Fruit fly (Drosophila melanogaster) whole organism, wandering third instar larva: Measurements from ENCODE around the gene CG8664.

Experiments
- Abd-B ChIP-seq: fragments of >200 bp; optimal IDR thresholded peaks from 2 replicates; lab custom pipeline; 2017; ENCODE audit warnings: missing biosample characterization, missing genetic modification characterization
- CG32264 ChIP-seq: fragments of 200-800 bp; sonication (Bioruptor generic); optimal IDR thresholded peaks from 2 replicates; lab custom pipeline; 2016; ENCODE audit warnings: missing biosample characterization, missing genetic modification characterization
- CG9705 ChIP-seq: fragments of 200-800 bp; sonication (Bioruptor generic); optimal IDR thresholded peaks from 2 replicates; lab custom pipeline; 2018; ENCODE audit warnings: missing biosample characterization, mild to moderate bottlenecking, missing genetic modification characterization
- CrebA ChIP-seq: fragments of 200-800 bp; sonication (Bioruptor generic); optimal IDR thresholded peaks from 2 replicates; lab custom pipeline; 2016; ENCODE audit warnings: missing biosample characterization, mild to moderate bottlenecking, missing genetic modification characterization, borderline replicate concordance
- Dif ChIP-seq: fragments of 200-275, 200-300 bp; sonication (Bioruptor generic); optimal IDR thresholded peaks from 2 replicates; lab custom pipeline; 2018; ENCODE audit warnings: missing biosample characterization, missing genetic modification characterization; ENCODE audit not compliant: partially characterized antibody
- GATAd ChIP-seq: sonication (Bioruptor generic); optimal IDR thresholded peaks from 2 replicates; lab custom pipeline; 2016; ENCODE audit warnings: missing biosample characterization, missing genetic modification characterization
- HLH106 ChIP-seq: fragments of 200-800 bp; optimal IDR thresholded peaks from 3 replicates; lab custom pipeline; 2019; ENCODE audit warnings: missing biosample characterization, mild to moderate bottlenecking, missing genetic modification characterization, moderate library complexity
- Hnf4 ChIP-seq: fragments of 200-800 bp; sonication (Bioruptor generic); optimal IDR thresholded peaks from 2 replicates; lab custom pipeline; 2016; ENCODE audit warnings: missing biosample characterization, mild to moderate bottlenecking, missing genetic modification characterization
- Hr78 ChIP-seq: fragments of >200 bp; optimal IDR thresholded peaks from 2 replicates; lab custom pipeline; 2017; ENCODE audit warnings: missing biosample characterization, missing genetic modification characterization
- Hr83 ChIP-seq: fragments of 200-300 bp; sonication (Bioruptor generic); optimal IDR thresholded peaks from 2 replicates; lab custom pipeline; 2016; ENCODE audit warnings: missing biosample characterization, mild to moderate bottlenecking, missing genetic modification characterization, moderate library complexity; ENCODE audit not compliant: poor library complexity, severe bottlenecking
- Jra ChIP-seq: sonication (Bioruptor generic); optimal IDR thresholded peaks from 2 replicates; lab custom pipeline; 2016; ENCODE audit warnings: missing biosample characterization, missing genetic modification characterization
- Mio ChIP-seq: sonication (Bioruptor generic); optimal IDR thresholded peaks from 2 replicates; lab custom pipeline; 2016; ENCODE audit warnings: missing biosample characterization, missing genetic modification characterization
- N ChIP-seq: fragments of >200 bp; optimal IDR thresholded peaks from 2 replicates; lab custom pipeline; 2018; ENCODE audit warnings: missing biosample characterization, missing external identifiers, missing genetic modification characterization
- OdsH ChIP-seq: fragments of 200-800 bp; sonication (Bioruptor generic); optimal IDR thresholded peaks from 2 replicates; lab custom pipeline; 2016; ENCODE audit warnings: missing biosample characterization, mild to moderate bottlenecking, missing genetic modification characterization
- Rel ChIP-seq, 2 experiments: fragments of 200-800 bp; sonication (Bioruptor generic) in 1 of 2; optimal IDR thresholded peaks; 2 replicates in 1 of 2; 3 replicates in 1 of 2; lab custom pipeline; 2016 to 2019; ENCODE audit warnings: mild to moderate bottlenecking in 2 of 2, missing biosample characterization in 2 of 2, missing genetic modification characterization in 2 of 2, moderate library complexity in 1 of 2
- Sp1 ChIP-seq: fragments of 200-800 bp; sonication (Bioruptor generic); optimal IDR thresholded peaks from 3 replicates; lab custom pipeline; 2019; ENCODE audit warnings: missing biosample characterization, mild to moderate bottlenecking, missing genetic modification characterization, moderate library complexity
- Vsx2 ChIP-seq: fragments of 200-300, 225-300 bp; sonication (Bioruptor generic); optimal IDR thresholded peaks from 2 replicates; lab custom pipeline; 2018; ENCODE audit warnings: missing biosample characterization, missing genetic modification characterization; ENCODE audit not compliant: partially characterized antibody
- br ChIP-seq: fragments of 200-800 bp; sonication (Bioruptor generic); optimal IDR thresholded peaks from 2 replicates; lab custom pipeline; 2016; ENCODE audit warnings: missing biosample characterization, missing genetic modification characterization
- brk ChIP-seq: fragments of 200-800 bp; sonication (Bioruptor generic); optimal IDR thresholded peaks from 2 replicates; lab custom pipeline; 2016; ENCODE audit warnings: missing biosample characterization, mild to moderate bottlenecking, missing genetic modification characterization
- dl ChIP-seq, 2 experiments: fragments of 175-275, 200-275 bp in 1 of 2; fragments of 200-275 bp in 1 of 2; sonication (Bioruptor generic); optimal IDR thresholded peaks; lab custom pipeline; 2018; ENCODE audit warnings: mild to moderate bottlenecking in 2 of 2, missing biosample characterization in 2 of 2, missing genetic modification characterization in 2 of 2, moderate library complexity in 2 of 2; ENCODE audit not compliant: partially characterized antibody in 2 of 2, insufficient read depth in 1 of 2
- dmrt93B ChIP-seq: fragments of 200-800 bp; sonication (Bioruptor generic); optimal IDR thresholded peaks from 2 replicates; lab custom pipeline; 2018; ENCODE audit warnings: missing biosample characterization, mild to moderate bottlenecking, missing genetic modification characterization
- dsf ChIP-seq: sonication (Bioruptor generic); optimal IDR thresholded peaks from 2 replicates; lab custom pipeline; 2016; ENCODE audit warnings: missing biosample characterization, missing genetic modification characterization, borderline replicate concordance
- ey ChIP-seq: fragments of 200-800 bp; sonication (Bioruptor generic); optimal IDR thresholded peaks from 2 replicates; lab custom pipeline; 2016; ENCODE audit warnings: missing biosample characterization, missing genetic modification characterization
- foxo ChIP-seq, 2 experiments: fragments of 200-800 bp; sonication (Bioruptor generic); optimal IDR thresholded peaks; 2 replicates in 1 of 2; 3 replicates in 1 of 2; lab custom pipeline; 2016 to 2017; ENCODE audit warnings: missing biosample characterization in 2 of 2, missing genetic modification characterization in 2 of 2
- fru ChIP-seq: fragments of 200-800 bp; sonication (Bioruptor generic); optimal IDR thresholded peaks from 3 replicates; lab custom pipeline; 2016; ENCODE audit warnings: missing biosample characterization, mild to moderate bottlenecking, missing genetic modification characterization
- h ChIP-seq: fragments of 200-800 bp; sonication (Bioruptor generic); optimal IDR thresholded peaks from 3 replicates; lab custom pipeline; 2016; ENCODE audit warnings: missing biosample characterization, mild to moderate bottlenecking, missing genetic modification characterization
- jim ChIP-seq: fragments of 175-275, 200-325 bp; sonication (Bioruptor generic); optimal IDR thresholded peaks from 2 replicates; lab custom pipeline; 2016; ENCODE audit warnings: missing biosample characterization, mild to moderate bottlenecking, missing genetic modification characterization
- lola ChIP-seq: fragments of >200 bp; optimal IDR thresholded peaks from 2 replicates; lab custom pipeline; 2017; ENCODE audit warnings: missing biosample characterization, missing genetic modification characterization
- pan ChIP-seq: fragments of >200 bp; optimal IDR thresholded peaks from 2 replicates; lab custom pipeline; 2017
- psq ChIP-seq: fragments of 200-800 bp; sonication (Bioruptor generic); optimal IDR thresholded peaks from 3 replicates; lab custom pipeline; 2017; ENCODE audit warnings: missing biosample characterization, mild to moderate bottlenecking, missing genetic modification characterization, moderate library complexity
- rgr ChIP-seq: fragments of 200-800 bp; sonication (Bioruptor generic); optimal IDR thresholded peaks from 3 replicates; lab custom pipeline; 2016; ENCODE audit warnings: missing biosample characterization, mild to moderate bottlenecking, missing genetic modification characterization
- sage ChIP-seq: fragments of 200-800 bp; sonication (Bioruptor generic); optimal IDR thresholded peaks from 2 replicates; lab custom pipeline; 2016; ENCODE audit warnings: missing biosample characterization, mild to moderate bottlenecking, missing genetic modification characterization
- usp ChIP-seq: fragments of >200 bp; optimal IDR thresholded peaks from 2 replicates; lab custom pipeline; 2017; ENCODE audit warnings: missing biosample characterization, missing genetic modification characterization
- woc ChIP-seq: sonication (Bioruptor generic); optimal IDR thresholded peaks from 2 replicates; lab custom pipeline; 2016; ENCODE audit warnings: missing biosample characterization, mild to moderate bottlenecking, missing genetic modification characterization

CG8664 gene

dm6 chrX:17302202-17303061 lies 19.9 kb upstream of the CG8664 start:
- TF ChIP-seq Rel (GFP tag; optimal IDR thresholded peaks at IDR 0.05; lab: Kevin White, UChicago) (no peak), Rel (tag; optimal IDR thresholded peaks at IDR 0.05; lab: Kevin White, UChicago) (peak; percentile 42), dl (GFP tag; optimal IDR thresholded peaks at IDR 0.05; lab: Kevin White, UChicago; ENCODE audit: insufficient read depth in 1 of 2, partially characterized antibody in 2 of 2) (no peak), CrebA (no peak), HLH106 (tag; lab: Kevin White, UChicago) (peak; percentile 1), Sp1 (GFP tag; lab: Kevin White, UChicago) (peak; percentile 10), h (GFP tag; lab: Kevin White, UChicago) (peak; percentile 36)
- TF ChIP-seq, all 38 proteins: peak for 4

dm6 chrX:17301705-17302104 lies 19.2 kb upstream of the CG8664 start, which contains the start of gene Fim:
Fim (minus strand) TSS chrX:17301929.
- TF ChIP-seq Sp1 (GFP tag; lab: Kevin White, UChicago), result peak; percentile 3
- TF ChIP-seq fru, result no peak
- peak; percentile 3 for TF ChIP-seq h (GFP tag; lab: Kevin White, UChicago)
- no peak for TF ChIP-seq OdsH (GFP tag; lab: Kevin White, UChicago)
- TF ChIP-seq pan (lab: Kevin White, UChicago), result no peak
- TF ChIP-seq dsf (GFP tag; lab: Kevin White, UChicago), result no peak
- no peak for TF ChIP-seq CrebA
- no peak for TF ChIP-seq CG32264 (GFP tag; lab: Kevin White, UChicago)
- TF ChIP-seq dl (GFP tag; optimal IDR thresholded peaks at IDR 0.05; lab: Kevin White, UChicago; ENCODE audit: insufficient read depth in 1 of 2, partially characterized antibody in 2 of 2), result no peak
- no peak for TF ChIP-seq HLH106 (tag; lab: Kevin White, UChicago)
- no peak for TF ChIP-seq usp
- TF ChIP-seq Hr83 (GFP tag; lab: Kevin White, UChicago), result peak; percentile 30
- no peak for TF ChIP-seq Rel (GFP tag; optimal IDR thresholded peaks at IDR 0.05; lab: Kevin White, UChicago)
- TF ChIP-seq Rel (tag; optimal IDR thresholded peaks at IDR 0.05; lab: Kevin White, UChicago), result no peak
- TF ChIP-seq jim, result no peak
- TF ChIP-seq brk (GFP tag; lab: Kevin White, UChicago), result no peak

- no peak for TF ChIP-seq Jra (GFP tag; lab: Kevin White, UChicago)
- peak; percentile 38 for TF ChIP-seq psq (GFP tag; lab: Kevin White, UChicago)
- peak; percentile 70 for TF ChIP-seq dmrt93B
- TF ChIP-seq OdsH (GFP tag; lab: Kevin White, UChicago), result peak; percentile 18
- no peak for TF ChIP-seq CG32264 (GFP tag; lab: Kevin White, UChicago)
- peak; percentile 59 for TF ChIP-seq Sp1 (GFP tag; lab: Kevin White, UChicago)
- TF ChIP-seq sage (GFP tag; lab: Kevin White, UChicago), result no peak
- TF ChIP-seq Mio (GFP tag; lab: Kevin White, UChicago), result no peak
- TF ChIP-seq pan (lab: Kevin White, UChicago), result no peak
- peak; percentile 83 for TF ChIP-seq fru
- TF ChIP-seq h (GFP tag; lab: Kevin White, UChicago), result peak; percentile 74
- peak; percentile 37 for TF ChIP-seq br (GFP tag; lab: Kevin White, UChicago)
- TF ChIP-seq Dif (GFP tag; lab: Kevin White, UChicago), result no peak
- TF ChIP-seq Hr83 (GFP tag; lab: Kevin White, UChicago), result no peak
- TF ChIP-seq lola (GFP tag; lab: Kevin White, UChicago), result no peak
- TF ChIP-seq CrebA, result no peak
- no peak for TF ChIP-seq GATAd (GFP tag; lab: Kevin White, UChicago)
- TF ChIP-seq HLH106 (tag; lab: Kevin White, UChicago), result peak; percentile 80
- peak; percentile 18 for TF ChIP-seq rgr
- TF ChIP-seq dsf (GFP tag; lab: Kevin White, UChicago), result no peak
- no peak for TF ChIP-seq N
- TF ChIP-seq foxo (GFP tag; optimal IDR thresholded peaks at IDR 0.05; lab: Kevin White, UChicago), result peak in 1 of 2 experiments; percentile 82
- no peak for TF ChIP-seq Hr78 (GFP tag; lab: Kevin White, UChicago)
- TF ChIP-seq woc (GFP tag; lab: Kevin White, UChicago), result peak; percentile 60
- TF ChIP-seq ey (GFP tag; lab: Kevin White, UChicago), result peak; percentile 67
- no peak for TF ChIP-seq Vsx2 (GFP tag; lab: Kevin White, UChicago)
- no peak for TF ChIP-seq Abd-B (GFP tag; lab: Kevin White, UChicago)
- peak; percentile 45 for TF ChIP-seq CG9705 (GFP tag; lab: Kevin White, UChicago)
- no peak for TF ChIP-seq dl (GFP tag; optimal IDR thresholded peaks at IDR 0.05; lab: Kevin White, UChicago; ENCODE audit: insufficient read depth in 1 of 2, partially characterized antibody in 2 of 2)
- no peak for TF ChIP-seq Hnf4 (GFP tag; lab: Kevin White, UChicago)
Observed at dm6 chrX:17300609-17301208, 18.2 kb upstream of the CG8664 start.
